Worm (Caenorhabditis elegans) whole organism, L2 larva: ENCODE measurements around the gene Y75B8A.25.

Source experiments
- blmp-1 ChIP-seq: sonication (generic microtip); optimal IDR thresholded peaks from 2 replicates; lab custom pipeline; 2017; ENCODE audit warnings: missing genetic modification characterization, mild to moderate bottlenecking, missing compliant biosample characterization, antibody characterized with exemption, moderate library complexity; ENCODE audit not compliant: insufficient read depth
- elt-3 ChIP-seq: sonication (generic microtip); optimal IDR thresholded peaks from 2 replicates; lab custom pipeline; 2017; ENCODE audit warnings: missing biosample characterization, missing genetic modification characterization
- lin-39 ChIP-seq: fragments of 150-350 bp; optimal IDR thresholded peaks from 2 replicates; lab custom pipeline; 2014; ENCODE audit warnings: missing biosample characterization, missing genetic modification reagents, missing genetic modification characterization
- lsy-2 ChIP-seq, 2 experiments: fragments of 150-350 bp in 1 of 2; sonication (generic microtip) in 1 of 2; optimal IDR thresholded peaks; 2 replicates each; lab custom pipeline; 2014 to 2017; ENCODE audit warnings: missing biosample characterization in 2 of 2, missing genetic modification characterization in 2 of 2
- mab-5 ChIP-seq: fragments of 150-350 bp; optimal IDR thresholded peaks from 2 replicates; lab custom pipeline; 2014; ENCODE audit warnings: missing biosample characterization, missing genetic modification characterization
- nhr-237 ChIP-seq: fragments of 150-350 bp; optimal IDR thresholded peaks from 2 replicates; lab custom pipeline; 2014; ENCODE audit warnings: missing biosample characterization, missing genetic modification characterization
- nhr-25 ChIP-seq: fragments of 150-350 bp; sonication (generic microtip); optimal IDR thresholded peaks from 3 replicates; lab custom pipeline; 2014; ENCODE audit warnings: missing biosample characterization, missing genetic modification characterization
- sma-3 ChIP-seq: sonication (generic microtip); optimal IDR thresholded peaks from 2 replicates; lab custom pipeline; 2016; ENCODE audit warnings: missing genetic modification reagents, missing genetic modification characterization, missing compliant biosample characterization

ce11 chrIII:12327528-12327997 lies 53.7 kb downstream of the Y75B8A.25 start, which contains the start of the genes zip-12 and Y75B8A.63:
- TF ChIP-seq nhr-25 (tag; lab: Kevin White, UChicago), result no peak
- TF ChIP-seq nhr-237 (tag; lab: Kevin White, UChicago), result no peak
- no peak for TF ChIP-seq elt-3 (tag; lab: Kevin White, UChicago)
- TF ChIP-seq blmp-1 (tag; lab: Kevin White, UChicago), result no peak
- TF ChIP-seq mab-5 (tag; lab: Kevin White, UChicago), result no peak
- TF ChIP-seq lsy-2 (tag; optimal IDR thresholded peaks at IDR 0.05; lab: Kevin White, UChicago), result no peak
- TF ChIP-seq lin-39, result no peak
- TF ChIP-seq sma-3 (GFP tag; lab: Kevin White, UChicago), result no peak
